Worm (Caenorhabditis elegans) whole organism, early embryonic: ENCODE results near the gene C36E6.2.

Experiments used
- B0310.2 ChIP-seq: sonication (generic microtip); optimal IDR thresholded peaks from 2 replicates; lab custom pipeline; 2016; ENCODE audit warnings: mild to moderate bottlenecking, missing genetic modification characterization, missing compliant biosample characterization
- F13C5.2 ChIP-seq: sonication (generic microtip); optimal IDR thresholded peaks from 2 replicates; lab custom pipeline; 2017; ENCODE audit warnings: mild to moderate bottlenecking, missing genetic modification characterization, inconsistent platforms, missing compliant biosample characterization
- aly-1 ChIP-seq: sonication (generic microtip); optimal IDR thresholded peaks from 2 replicates; lab custom pipeline; 2016; ENCODE audit warnings: missing genetic modification characterization, missing compliant biosample characterization
- ama-1 ChIP-seq: fragments of 150-350 bp; optimal IDR thresholded peaks from 2 replicates; lab custom pipeline; 2014
- ceh-13 ChIP-seq: fragments of 200-800 bp; sonication (Bioruptor generic); optimal IDR thresholded peaks from 2 replicates; lab custom pipeline; 2018; ENCODE audit warnings: mild to moderate bottlenecking, missing genetic modification characterization, missing compliant biosample characterization
- ceh-36 ChIP-seq: sonication (generic microtip); optimal IDR thresholded peaks from 2 replicates; lab custom pipeline; 2016; ENCODE audit warnings: missing genetic modification characterization, inconsistent platforms, missing compliant biosample characterization
- ets-7 ChIP-seq: sonication (generic microtip); optimal IDR thresholded peaks from 2 replicates; lab custom pipeline; 2016; ENCODE audit warnings: missing genotype, missing genetic modification characterization, missing compliant biosample characterization
- flt-1 ChIP-seq: fragments of 200-800 bp; sonication (Bioruptor generic); IDR thresholded peaks from 2 replicates; pipeline ENCODE4 v1.3.6; 2022; ENCODE audit warnings: missing genetic modification characterization, missing compliant biosample characterization
- hmbx-1 ChIP-seq: sonication (generic microtip); optimal IDR thresholded peaks from 2 replicates; lab custom pipeline; 2016; ENCODE audit warnings: mild to moderate bottlenecking, missing genetic modification characterization, missing compliant biosample characterization
- hmg-4 ChIP-seq: fragments of 200-800 bp; sonication (Bioruptor generic); optimal IDR thresholded peaks from 2 replicates; lab custom pipeline; 2018; ENCODE audit warnings: mild to moderate bottlenecking, missing genetic modification characterization, missing compliant biosample characterization
- hnd-1 ChIP-seq: sonication (generic microtip); optimal IDR thresholded peaks from 2 replicates; lab custom pipeline; 2016; ENCODE audit warnings: missing genetic modification characterization, missing compliant biosample characterization
- pes-1 ChIP-seq: fragments of 200-800 bp; sonication (Bioruptor generic); IDR thresholded peaks from 2 replicates; pipeline ENCODE4 v1.3.6; 2022; ENCODE audit warnings: missing genetic modification reagents, missing genetic modification characterization, missing compliant biosample characterization
- scrt-1 ChIP-seq: fragments of 200-800 bp; sonication (Bioruptor generic); IDR thresholded peaks from 2 replicates; pipeline ENCODE4 v1.3.6; 2022; ENCODE audit warnings: missing genetic modification characterization, missing compliant biosample characterization
- sea-1 ChIP-seq: fragments of 200-800 bp; sonication (Bioruptor generic); conservative IDR thresholded peaks from 2 replicates; pipeline ENCODE4 v1.3.6; 2022; ENCODE audit warnings: missing genetic modification characterization, missing compliant biosample characterization
- tbx-11 ChIP-seq: fragments of 200-800 bp; sonication (Bioruptor generic); IDR thresholded peaks from 2 replicates; pipeline ENCODE4 v1.3.6; 2022; ENCODE audit warnings: missing genetic modification characterization, missing compliant biosample characterization
- tbx-37 ChIP-seq: fragments of 200-800 bp; sonication (Bioruptor generic); conservative IDR thresholded peaks from 2 replicates; pipeline ENCODE4 v1.3.6; 2022; ENCODE audit warnings: missing genetic modification reagents, missing genetic modification characterization, missing compliant biosample characterization
- tra-4 ChIP-seq: sonication (generic microtip); optimal IDR thresholded peaks from 2 replicates; lab custom pipeline; 2017; ENCODE audit warnings: missing genetic modification characterization, missing compliant biosample characterization

C36E6.2 gene

ce11 chrX:17461958-17462357 is 10.5 kb downstream of the C36E6.2 start:
- TF ChIP-seq B0310.2 (tag; lab: Kevin White, UChicago) (no peak), aly-1 (tag; lab: Kevin White, UChicago) (no peak), ama-1 (lab: Kevin White, UChicago) (no peak), sea-1 (GFP tag; lab: Robert Waterston, UW) (no peak), ceh-36 (tag; lab: Kevin White, UChicago) (no peak), scrt-1 (GFP tag; lab: Robert Waterston, UW) (no peak), ceh-13 (GFP tag; lab: Kevin White, UChicago) (no peak), hmbx-1 (tag; lab: Kevin White, UChicago) (no peak), ets-7 (tag; lab: Kevin White, UChicago) (no peak), flt-1 (GFP tag; lab: Robert Waterston, UW) (no peak), tbx-11 (GFP tag; lab: Robert Waterston, UW) (no peak), tra-4 (no peak), hnd-1 (no peak), tbx-37 (GFP tag; lab: Robert Waterston, UW) (no peak)

- no peak for TF ChIP-seq flt-1 (GFP tag; lab: Robert Waterston, UW)
- TF ChIP-seq aly-1 (tag; lab: Kevin White, UChicago): no peak
- TF ChIP-seq tra-4: no peak
- no peak for TF ChIP-seq scrt-1 (GFP tag; lab: Robert Waterston, UW)
- no peak for TF ChIP-seq ets-7 (tag; lab: Kevin White, UChicago)
- no peak for TF ChIP-seq B0310.2 (tag; lab: Kevin White, UChicago)
- no peak for TF ChIP-seq F13C5.2 (tag; lab: Kevin White, UChicago)
- TF ChIP-seq hnd-1: no peak
- TF ChIP-seq ceh-36 (tag; lab: Kevin White, UChicago): no peak
- no peak for TF ChIP-seq tbx-37 (GFP tag; lab: Robert Waterston, UW)
- no peak for TF ChIP-seq sea-1 (GFP tag; lab: Robert Waterston, UW)
- TF ChIP-seq pes-1 (GFP tag; lab: Robert Waterston, UW): no peak
- TF ChIP-seq hmg-4 (GFP tag; lab: Kevin White, UChicago): no peak
- TF ChIP-seq ama-1 (lab: Kevin White, UChicago): no peak
- TF ChIP-seq ceh-13 (GFP tag; lab: Kevin White, UChicago): no peak
- no peak for TF ChIP-seq hmbx-1 (tag; lab: Kevin White, UChicago)
These were observed 13.3 kb downstream of the C36E6.2 start, which contains the start of gene slc-17.1 for ce11 chrX:17464801-17465200. slc-17.1 (minus strand) TSS chrX:17464901.

DNA sequence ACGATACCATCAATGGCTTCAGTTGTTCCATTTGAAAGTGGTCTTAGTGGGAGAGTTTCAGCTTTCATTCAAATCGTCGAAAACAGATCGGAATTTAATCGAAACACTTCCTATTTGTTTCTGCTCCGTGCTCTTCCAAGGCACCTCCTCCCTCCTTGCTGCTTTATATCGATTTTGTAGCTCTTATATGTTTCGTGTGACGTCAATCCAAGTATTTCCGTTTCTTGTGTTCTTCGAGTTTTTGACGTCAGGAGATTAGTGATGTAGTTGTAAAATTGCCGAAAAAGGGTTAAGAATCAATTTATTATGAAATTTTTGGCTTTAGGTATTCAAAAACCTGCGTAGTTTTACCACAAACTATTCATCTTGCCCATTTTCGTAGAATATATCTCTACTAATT is 15.1 kb downstream of the C36E6.2 start, which contains the start of gene ZK54.3:
ZK54.3 (minus strand) TSS at position 391 of the 400 bp plus-strand sequence.
- no peak for TF ChIP-seq tbx-11 (GFP tag; lab: Robert Waterston, UW)
- no peak for TF ChIP-seq ama-1 (lab: Kevin White, UChicago)
- no peak for TF ChIP-seq F13C5.2 (tag; lab: Kevin White, UChicago)
- TF ChIP-seq hmg-4 (GFP tag; lab: Kevin White, UChicago): no peak
- no peak for TF ChIP-seq aly-1 (tag; lab: Kevin White, UChicago)
- TF ChIP-seq ceh-36 (tag; lab: Kevin White, UChicago): no peak
- TF ChIP-seq tbx-37 (GFP tag; lab: Robert Waterston, UW): no peak
- TF ChIP-seq hmbx-1 (tag; lab: Kevin White, UChicago): no peak
- TF ChIP-seq scrt-1 (GFP tag; lab: Robert Waterston, UW): no peak
- no peak for TF ChIP-seq flt-1 (GFP tag; lab: Robert Waterston, UW)
- TF ChIP-seq tra-4: no peak
- no peak for TF ChIP-seq sea-1 (GFP tag; lab: Robert Waterston, UW)
- no peak for TF ChIP-seq pes-1 (GFP tag; lab: Robert Waterston, UW)

ce11 chrX:17468483-17468882 is 17.0 kb downstream of the C36E6.2 start:
- TF ChIP-seq ceh-13 (GFP tag; lab: Kevin White, UChicago): no peak

- TF ChIP-seq pes-1 (GFP tag; lab: Robert Waterston, UW) (no peak), hmbx-1 (tag; lab: Kevin White, UChicago) (no peak), ama-1 (lab: Kevin White, UChicago) (no peak), scrt-1 (GFP tag; lab: Robert Waterston, UW) (no peak), ets-7 (tag; lab: Kevin White, UChicago) (no peak), tra-4 (no peak), hmg-4 (GFP tag; lab: Kevin White, UChicago) (no peak), tbx-37 (GFP tag; lab: Robert Waterston, UW) (no peak), sea-1 (GFP tag; lab: Robert Waterston, UW) (no peak), ceh-13 (GFP tag; lab: Kevin White, UChicago) (no peak), ceh-36 (tag; lab: Kevin White, UChicago) (no peak), F13C5.2 (tag; lab: Kevin White, UChicago) (no peak), tbx-11 (GFP tag; lab: Robert Waterston, UW) (no peak), hnd-1 (no peak), aly-1 (tag; lab: Kevin White, UChicago) (no peak), flt-1 (GFP tag; lab: Robert Waterston, UW) (no peak), B0310.2 (tag; lab: Kevin White, UChicago) (no peak)
These were observed 20.2 kb downstream of the C36E6.2 start for ce11 chrX:17471703-17472102.

- TF ChIP-seq sea-1 (GFP tag; lab: Robert Waterston, UW) (no peak), B0310.2 (tag; lab: Kevin White, UChicago) (no peak), tra-4 (no peak), hmbx-1 (tag; lab: Kevin White, UChicago) (no peak), tbx-37 (GFP tag; lab: Robert Waterston, UW) (no peak), pes-1 (GFP tag; lab: Robert Waterston, UW) (no peak)
These were observed 21.4 kb downstream of the C36E6.2 start for ce11 chrX:17472917-17473316.

DNA sequence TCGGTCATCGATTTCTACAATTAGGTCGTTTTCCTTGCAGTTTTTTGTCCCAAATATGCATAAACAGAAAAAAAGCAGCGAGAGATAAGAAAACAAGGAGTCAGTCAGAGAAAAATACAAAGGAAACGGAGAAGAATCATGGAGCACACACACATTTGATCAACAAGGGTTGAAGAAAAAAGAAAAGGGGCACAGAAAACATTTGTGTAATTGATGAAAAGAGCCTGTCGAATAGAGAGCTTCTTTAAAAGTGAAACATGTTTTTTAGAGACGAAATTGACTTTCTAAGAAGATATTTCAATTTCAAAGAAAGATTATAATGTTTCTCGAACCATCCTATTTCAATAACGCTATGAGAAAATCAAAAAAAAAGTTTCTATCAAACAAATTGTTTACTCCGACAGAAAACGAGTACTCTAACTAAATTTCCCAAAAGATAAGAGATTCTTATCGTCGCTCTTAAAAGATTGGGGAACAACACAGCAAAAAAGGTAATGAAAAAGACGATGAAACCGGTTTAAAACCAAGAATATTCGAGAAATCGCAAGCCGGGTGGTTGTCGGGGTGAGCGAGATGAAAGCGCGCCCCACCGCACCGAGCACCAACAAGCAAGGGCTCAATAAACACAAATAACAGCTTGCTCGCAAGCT is 23.2 kb downstream of the C36E6.2 start, which contains the start of gene tps-1:
tps-1 (minus strand) TSS at position 14 of the 650 bp plus-strand sequence.
- TF ChIP-seq scrt-1 (GFP tag; lab: Robert Waterston, UW): no peak
- TF ChIP-seq ets-7 (tag; lab: Kevin White, UChicago): no peak
- TF ChIP-seq hmg-4 (GFP tag; lab: Kevin White, UChicago): no peak
- no peak for TF ChIP-seq hmbx-1 (tag; lab: Kevin White, UChicago)
- TF ChIP-seq flt-1 (GFP tag; lab: Robert Waterston, UW): no peak
- no peak for TF ChIP-seq sea-1 (GFP tag; lab: Robert Waterston, UW)
- TF ChIP-seq pes-1 (GFP tag; lab: Robert Waterston, UW): no peak
- TF ChIP-seq tbx-37 (GFP tag; lab: Robert Waterston, UW): no peak
- TF ChIP-seq ceh-36 (tag; lab: Kevin White, UChicago): no peak
- TF ChIP-seq aly-1 (tag; lab: Kevin White, UChicago): no peak
- no peak for TF ChIP-seq F13C5.2 (tag; lab: Kevin White, UChicago)
- no peak for TF ChIP-seq B0310.2 (tag; lab: Kevin White, UChicago)
- no peak for TF ChIP-seq tra-4
- no peak for TF ChIP-seq tbx-11 (GFP tag; lab: Robert Waterston, UW)
- TF ChIP-seq ama-1 (lab: Kevin White, UChicago): no peak
- TF ChIP-seq ceh-13 (GFP tag; lab: Kevin White, UChicago): no peak
- TF ChIP-seq hnd-1: no peak
